Worm (Caenorhabditis elegans): ENCODE results near the gene hlh-8.

Gene hlh-8

DNA sequence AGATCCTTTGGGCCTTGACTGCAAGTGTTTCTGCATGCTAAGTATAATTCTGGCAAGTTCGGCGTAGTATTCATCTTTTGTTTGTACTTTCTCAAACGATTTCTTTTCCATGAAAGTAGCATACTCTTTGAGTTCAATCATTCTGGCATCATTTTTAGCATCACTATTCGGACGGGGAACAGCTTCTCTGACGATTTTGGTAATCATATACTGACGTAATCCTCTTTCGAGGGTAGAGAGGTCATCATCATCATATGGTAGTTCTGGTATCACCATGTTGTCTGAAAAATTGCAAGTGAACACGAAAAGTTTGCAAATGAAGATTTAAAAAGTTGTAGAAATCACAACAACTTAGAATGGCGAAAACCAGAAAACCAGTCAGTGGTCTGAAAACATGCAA is 46.5 kb downstream of the hlh-8 start, which contains the start of gene F22F1.3:
Gene F22F1.3 (minus strand): TSS at position 281 of the 400 bp plus-strand sequence.
- TF ChIP-seq ceh-44 (GFP tag; IDR thresholded peaks at IDR 0.05) (no peak), unc-62 (GFP tag; optimal IDR thresholded peaks at IDR 0.05 in 1 of 2) (peak in 1 of 2 experiments; percentile 98), unc-62 (tag; optimal IDR thresholded peaks at IDR 0.05) (no peak)

DNA sequence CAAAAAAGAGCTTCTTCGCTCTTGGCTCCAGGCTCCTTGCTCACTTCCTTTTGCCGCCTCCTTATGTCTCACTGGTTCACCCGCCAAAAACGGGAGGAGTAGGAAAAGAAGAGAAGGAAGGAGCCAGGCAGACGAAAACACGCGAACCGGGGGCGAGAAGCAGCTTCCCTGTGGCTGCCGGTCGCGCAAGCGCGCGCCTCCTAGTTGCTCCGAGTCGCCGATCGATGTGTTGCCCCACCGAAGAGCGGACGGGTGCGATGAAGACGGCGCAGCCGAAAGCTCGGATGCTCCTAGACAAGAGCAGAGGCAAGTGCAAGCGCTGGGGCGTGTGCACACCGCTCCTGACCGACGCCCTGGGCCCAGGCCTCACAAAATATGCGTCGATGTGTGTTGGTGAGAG is 47.3 kb downstream of the hlh-8 start:
- no peak for TF ChIP-seq jun-1 (tag; optimal IDR thresholded peaks at IDR 0.05)
- no peak for TF ChIP-seq tra-1 (GFP tag; IDR thresholded peaks at IDR 0.05)
- TF ChIP-seq nhr-10 (tag; optimal IDR thresholded peaks at IDR 0.05), result no peak
- TF ChIP-seq nhr-111 (GFP tag; optimal IDR thresholded peaks at IDR 0.05), result no peak
- peak; percentile 35; the same call in 1 of the 2 replicates for TF ChIP-seq T26A8.4 (GFP tag; IDR thresholded peaks at IDR 0.05)
- TF ChIP-seq Y5F2A.4 (GFP tag; optimal IDR thresholded peaks at IDR 0.05), result no peak
- TF ChIP-seq Y105C5A.15 (GFP tag; IDR thresholded peaks at IDR 0.05), result no peak
- peak in 1 of 2 experiments; percentile 15 for TF ChIP-seq lsy-2 (tag; optimal IDR thresholded peaks at IDR 0.05)
- TF ChIP-seq unc-130 (GFP tag; optimal IDR thresholded peaks at IDR 0.05), result no peak
- no peak for TF ChIP-seq aly-2 (tag; optimal IDR thresholded peaks at IDR 0.05)
- TF ChIP-seq zfp-2 (tag; optimal IDR thresholded peaks at IDR 0.05), result no peak
- no peak for TF ChIP-seq daf-19 (GFP tag; conservative IDR thresholded peaks at IDR 0.05)
- TF ChIP-seq F26F4.8 (GFP tag; conservative IDR thresholded peaks at IDR 0.05), result no peak
- no peak for TF ChIP-seq ztf-11 (tag; optimal IDR thresholded peaks at IDR 0.05)
- no peak for TF ChIP-seq lin-1 (GFP tag; IDR thresholded peaks at IDR 0.05)
- no peak for TF ChIP-seq lim-7 (GFP tag; IDR thresholded peaks at IDR 0.05)
- TF ChIP-seq dmd-6 (GFP tag; IDR thresholded peaks at IDR 0.05), result 0 out of 2 replicates have a peak, but pooled peaks have one; percentile 18
- TF ChIP-seq F49E8.2 (tag; optimal IDR thresholded peaks at IDR 0.05; ENCODE audit: borderline replicate concordance), result no peak
- no peak for TF ChIP-seq ZK337.2 (GFP tag; IDR thresholded peaks at IDR 0.05)
- TF ChIP-seq nhr-42 (GFP tag; IDR thresholded peaks at IDR 0.05), result 0 out of 2 replicates have a peak, but pooled peaks have one; percentile 40
- no peak for TF ChIP-seq ceh-32 (tag; optimal IDR thresholded peaks at IDR 0.05; ENCODE audit: poor library complexity)
- no peak for TF ChIP-seq lin-38 (GFP tag; IDR thresholded peaks at IDR 0.05)
- no peak for TF ChIP-seq ztf-7 (tag; optimal IDR thresholded peaks at IDR 0.05)
- TF ChIP-seq T20F7.1 (GFP tag; optimal IDR thresholded peaks at IDR 0.05), result no peak
- no peak for TF ChIP-seq dve-1 (tag; optimal IDR thresholded peaks at IDR 0.05; ENCODE audit: insufficient read depth)
- TF ChIP-seq Y75B8A.6 (GFP tag; IDR thresholded peaks at IDR 0.05), result no peak
- no peak for TF ChIP-seq nhr-76 (tag; optimal IDR thresholded peaks at IDR 0.05)
- peak; percentile 22 for TF ChIP-seq hlh-11 (tag; optimal IDR thresholded peaks at IDR 0.05)
- peak in 1 of 2 experiments; percentile 43 for TF ChIP-seq mdl-1 (tag; optimal IDR thresholded peaks at IDR 0.05)
- TF ChIP-seq arid-1 (GFP tag; conservative IDR thresholded peaks at IDR 0.05), result no peak
- peak; percentile 75; the same call in 1 of the 2 replicates for TF ChIP-seq D1046.2 (GFP tag; IDR thresholded peaks at IDR 0.05)
- TF ChIP-seq skn-1 (tag; optimal IDR thresholded peaks at IDR 0.05), result no peak
- TF ChIP-seq nhr-11 (tag; optimal IDR thresholded peaks at IDR 0.05), result no peak
- no peak for TF ChIP-seq mxl-3 (GFP tag; optimal IDR thresholded peaks at IDR 0.05)
- no peak for TF ChIP-seq R02D3.7 (tag; optimal IDR thresholded peaks at IDR 0.05)
- no peak for TF ChIP-seq daf-12 (tag; optimal IDR thresholded peaks at IDR 0.05)
- no peak for TF ChIP-seq daf-8 (GFP tag; IDR thresholded peaks at IDR 0.05)
- TF ChIP-seq ceh-44 (GFP tag; IDR thresholded peaks at IDR 0.05), result 0 out of 2 replicates have a peak, but pooled peaks have one; percentile 15
- TF ChIP-seq saeg-2 (GFP tag; IDR thresholded peaks at IDR 0.05), result 0 out of 2 replicates have a peak, but pooled peaks have one; percentile 26
- TF ChIP-seq lin-29 (GFP tag; IDR thresholded peaks at IDR 0.05), result 0 out of 2 replicates have a peak, but pooled peaks have one; percentile 22
- TF ChIP-seq snpc-4 (tag; optimal IDR thresholded peaks at IDR 0.05), result no peak
- no peak for TF ChIP-seq egl-27 (tag; optimal IDR thresholded peaks at IDR 0.05)
- no peak for TF ChIP-seq zip-11 (GFP tag; IDR thresholded peaks at IDR 0.05)
- TF ChIP-seq ceh-28 (tag; optimal IDR thresholded peaks at IDR 0.05), result peak; percentile 41
- TF ChIP-seq mxl-2 (GFP tag; conservative IDR thresholded peaks at IDR 0.05), result no peak
- peak; percentile 24 for TF ChIP-seq spr-1 (tag; optimal IDR thresholded peaks at IDR 0.05)
- TF ChIP-seq zfp-3 (GFP tag; conservative IDR thresholded peaks at IDR 0.05), result no peak
